Worm (Caenorhabditis elegans): ENCODE data around the gene H08M01.1.

The H08M01.1 gene

DNA sequence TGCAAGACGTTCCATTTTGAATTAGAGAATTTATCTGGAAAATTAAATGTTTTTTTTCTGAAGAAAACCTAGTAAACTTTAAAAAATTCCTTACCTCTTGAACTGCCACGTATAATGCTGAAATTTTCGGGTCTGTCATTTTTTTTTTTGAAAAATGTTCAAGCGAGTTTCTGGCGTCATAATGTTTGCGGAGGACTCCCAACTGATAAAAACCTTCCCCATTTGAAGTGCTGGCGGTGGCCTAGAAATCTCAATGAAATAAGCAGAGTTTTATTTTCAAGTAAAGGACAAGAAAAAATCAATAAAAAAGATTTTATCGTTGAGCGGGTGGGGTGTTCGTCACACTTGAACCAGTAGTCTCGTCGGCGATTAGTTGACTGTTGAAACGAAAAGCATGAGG is 49.5 kb downstream of the H08M01.1 start, which contains the start of gene icap-1:
Gene icap-1 (minus strand): TSS at position 272 of the 400 bp plus-strand sequence.
- no peak for TF ChIP-seq hnd-1 (tag; optimal IDR thresholded peaks at IDR 0.05)
- TF ChIP-seq scrt-1 (GFP tag; IDR thresholded peaks at IDR 0.05): no peak
- TF ChIP-seq ama-1 (optimal IDR thresholded peaks at IDR 0.05): no peak
- TF ChIP-seq tra-4 (tag; optimal IDR thresholded peaks at IDR 0.05): no peak
- no peak for TF ChIP-seq ets-7 (tag; optimal IDR thresholded peaks at IDR 0.05)
- TF ChIP-seq tbx-11 (GFP tag; IDR thresholded peaks at IDR 0.05): no peak
- TF ChIP-seq aly-1 (tag; optimal IDR thresholded peaks at IDR 0.05): no peak
- TF ChIP-seq flt-1 (GFP tag; IDR thresholded peaks at IDR 0.05): no peak
- TF ChIP-seq hmg-4 (GFP tag; optimal IDR thresholded peaks at IDR 0.05): no peak
- TF ChIP-seq tbx-37 (GFP tag; conservative IDR thresholded peaks at IDR 0.05): no peak
- TF ChIP-seq sea-1 (GFP tag; conservative IDR thresholded peaks at IDR 0.05): no peak
- TF ChIP-seq pes-1 (GFP tag; IDR thresholded peaks at IDR 0.05): no peak
- TF ChIP-seq hmbx-1 (tag; optimal IDR thresholded peaks at IDR 0.05): no peak
- TF ChIP-seq B0310.2 (tag; optimal IDR thresholded peaks at IDR 0.05): no peak
- no peak for TF ChIP-seq ceh-13 (GFP tag; optimal IDR thresholded peaks at IDR 0.05)
- TF ChIP-seq ceh-36 (tag; optimal IDR thresholded peaks at IDR 0.05): no peak
- no peak for TF ChIP-seq F13C5.2 (tag; optimal IDR thresholded peaks at IDR 0.05)

DNA sequence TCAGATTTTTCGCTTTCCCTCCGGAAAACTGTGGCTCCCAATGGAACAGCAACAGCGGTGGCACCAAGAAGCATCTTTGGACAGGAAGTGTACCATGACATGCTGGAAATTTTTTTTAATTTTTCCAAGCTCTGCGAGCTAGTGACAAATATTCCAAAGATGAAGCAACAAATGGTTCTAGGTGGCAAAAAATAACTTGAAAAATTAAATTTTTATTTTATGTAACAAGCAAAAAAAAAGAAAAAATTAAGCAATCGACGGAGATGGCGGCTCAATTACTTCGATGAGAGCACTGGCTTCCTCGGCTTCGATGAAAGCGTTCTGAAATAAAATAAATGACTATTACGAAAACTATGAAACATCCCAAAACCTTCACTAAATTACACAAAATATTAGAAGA is 50.6 kb downstream of the H08M01.1 start, which contains the start of gene lact-9:
Gene lact-9 (minus strand): TSS at position 101 of the 400 bp plus-strand sequence.
- no peak for TF ChIP-seq ets-7 (tag; optimal IDR thresholded peaks at IDR 0.05)
- TF ChIP-seq tbx-11 (GFP tag; IDR thresholded peaks at IDR 0.05): no peak
- no peak for TF ChIP-seq sea-1 (GFP tag; conservative IDR thresholded peaks at IDR 0.05)
- TF ChIP-seq ceh-13 (GFP tag; optimal IDR thresholded peaks at IDR 0.05): no peak
- no peak for TF ChIP-seq pes-1 (GFP tag; IDR thresholded peaks at IDR 0.05)
- no peak for TF ChIP-seq tbx-37 (GFP tag; conservative IDR thresholded peaks at IDR 0.05)
- TF ChIP-seq ama-1 (optimal IDR thresholded peaks at IDR 0.05): no peak

DNA sequence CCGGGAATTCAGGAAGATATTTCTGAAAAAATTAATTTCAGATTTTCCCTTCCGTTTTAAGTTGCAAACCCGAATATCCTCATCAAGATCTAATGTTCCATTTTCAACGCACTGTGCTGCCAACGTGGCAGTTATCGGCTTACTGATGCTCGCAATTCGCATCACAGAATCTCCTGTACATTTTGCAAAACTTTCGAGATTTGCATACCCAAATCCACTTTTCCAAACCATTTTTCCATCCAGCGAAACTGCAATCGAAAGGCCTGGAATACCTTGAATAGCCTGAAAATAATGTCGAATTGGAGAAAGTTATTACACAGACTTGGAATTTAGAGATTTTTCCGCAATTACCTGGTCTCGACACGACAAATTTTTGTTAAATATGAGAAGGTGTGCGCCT is 51.4 kb downstream of the H08M01.1 start:
- no peak for TF ChIP-seq hnd-1 (tag; optimal IDR thresholded peaks at IDR 0.05)
- TF ChIP-seq flt-1 (GFP tag; IDR thresholded peaks at IDR 0.05): no peak
- no peak for TF ChIP-seq tra-4 (tag; optimal IDR thresholded peaks at IDR 0.05)
- TF ChIP-seq scrt-1 (GFP tag; IDR thresholded peaks at IDR 0.05): no peak
- TF ChIP-seq tbx-11 (GFP tag; IDR thresholded peaks at IDR 0.05): no peak
- no peak for TF ChIP-seq ets-7 (tag; optimal IDR thresholded peaks at IDR 0.05)
- TF ChIP-seq F13C5.2 (tag; optimal IDR thresholded peaks at IDR 0.05): no peak
- no peak for TF ChIP-seq pes-1 (GFP tag; IDR thresholded peaks at IDR 0.05)
- no peak for TF ChIP-seq B0310.2 (tag; optimal IDR thresholded peaks at IDR 0.05)
- TF ChIP-seq tbx-37 (GFP tag; conservative IDR thresholded peaks at IDR 0.05): no peak
- no peak for TF ChIP-seq sea-1 (GFP tag; conservative IDR thresholded peaks at IDR 0.05)
- no peak for TF ChIP-seq ceh-36 (tag; optimal IDR thresholded peaks at IDR 0.05)
- no peak for TF ChIP-seq hmg-4 (GFP tag; optimal IDR thresholded peaks at IDR 0.05)
- TF ChIP-seq ama-1 (optimal IDR thresholded peaks at IDR 0.05): no peak
- no peak for TF ChIP-seq aly-1 (tag; optimal IDR thresholded peaks at IDR 0.05)
- no peak for TF ChIP-seq hmbx-1 (tag; optimal IDR thresholded peaks at IDR 0.05)
- no peak for TF ChIP-seq ceh-13 (GFP tag; optimal IDR thresholded peaks at IDR 0.05)

Measured in whole organism, early embryonic.